Fruit fly (Drosophila melanogaster): ENCODE results near the gene CG7730.

The CG7730 gene

DNA sequence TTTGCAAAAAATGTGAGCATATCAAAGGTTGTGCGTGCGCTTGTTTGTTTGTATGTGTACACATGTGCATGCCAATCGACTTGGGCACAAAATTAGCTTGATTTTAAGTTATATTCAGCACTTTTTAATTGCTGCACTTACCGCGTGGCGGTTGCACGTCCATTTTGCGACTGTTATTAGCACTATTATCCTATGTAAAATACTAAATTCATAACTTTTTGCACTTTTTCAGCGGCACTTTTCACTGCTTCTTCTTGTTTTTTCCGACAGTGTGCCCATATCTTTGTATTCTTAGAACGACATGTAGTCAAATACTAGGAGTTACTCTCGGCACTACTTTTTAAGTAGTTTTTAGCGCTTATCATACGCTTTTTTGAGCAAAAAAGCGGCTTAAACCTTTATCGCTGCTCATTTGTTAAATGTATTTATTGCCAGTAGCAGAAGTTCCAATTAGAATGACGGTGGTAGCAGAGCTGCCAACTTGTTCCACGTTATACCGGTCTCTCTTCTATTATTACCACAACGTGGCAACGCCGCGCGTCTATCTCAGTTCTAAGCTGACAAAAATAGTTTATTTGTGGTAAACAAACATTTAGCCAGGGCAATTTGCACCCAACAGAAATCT, 15.1 kb downstream of the CG7730 start, which contains the start of the genes scaf6 and Papst2 (continued):
- TF ChIP-seq Dp (GFP tag; optimal IDR thresholded peaks at IDR 0.05), result peak; percentile 36
- TF ChIP-seq CG14860 (GFP tag; IDR thresholded peaks at IDR 0.05; ENCODE audit: partially characterized antibody), result 0 out of 3 replicates have a peak, but pooled peaks have one; percentile 32
- TF ChIP-seq gfzf (GFP tag; optimal IDR thresholded peaks at IDR 0.05), result peak; percentile 88
- TF ChIP-seq Trl (optimal IDR thresholded peaks at IDR 0.05), result peak in 1 of 2 experiments; percentile 38
- no peak for TF ChIP-seq Trl (GFP tag; optimal IDR thresholded peaks at IDR 0.05)
- 0 out of 2 replicates have a peak, but pooled peaks have one; percentile 20 for TF ChIP-seq gsb (GFP tag; IDR thresholded peaks at IDR 0.05)
- TF ChIP-seq wor (GFP tag; IDR thresholded peaks at IDR 0.05), result no peak
- peak; percentile 13 for TF ChIP-seq jumu (GFP tag; optimal IDR thresholded peaks at IDR 0.05)
- no peak for TF ChIP-seq CG31441 (GFP tag; IDR thresholded peaks at IDR 0.05)
- TF ChIP-seq CG18476 (GFP tag; optimal IDR thresholded peaks at IDR 0.05), result no peak
- TF ChIP-seq sc (optimal IDR thresholded peaks at IDR 0.05), result no peak
- TF ChIP-seq sc (GFP tag; optimal IDR thresholded peaks at IDR 0.05), result no peak
- TF ChIP-seq pzg (GFP tag; optimal IDR thresholded peaks at IDR 0.05), result peak; percentile 80
- TF ChIP-seq sens (GFP tag), result peak; percentile 74
- no peak for TF ChIP-seq salm (tag; optimal IDR thresholded peaks at IDR 0.05)
- TF ChIP-seq dm (GFP tag; optimal IDR thresholded peaks at IDR 0.05), result peak; percentile 75
- TF ChIP-seq vnd (GFP tag; IDR thresholded peaks at IDR 0.05; ENCODE audit: partially characterized antibody), result 0 out of 3 replicates have a peak, but pooled peaks have one; percentile 22
- TF ChIP-seq CG17385 (GFP tag; optimal IDR thresholded peaks at IDR 0.05), result peak; percentile 97
- TF ChIP-seq tll (GFP tag; optimal IDR thresholded peaks at IDR 0.05), result peak in 1 of 2 experiments; percentile 24
- TF ChIP-seq unc-4 (GFP tag; IDR thresholded peaks at IDR 0.05; ENCODE audit: partially characterized antibody), result 0 out of 2 replicates have a peak, but pooled peaks have one; percentile 25
- peak; percentile 55 for TF ChIP-seq CG15514 (GFP tag; optimal IDR thresholded peaks at IDR 0.05)
- TF ChIP-seq CG2199 (GFP tag; IDR thresholded peaks at IDR 0.05), result no peak
- no peak for TF ChIP-seq Adf1 (GFP tag; IDR thresholded peaks at IDR 0.05)
- peak; percentile 10 for TF ChIP-seq CG12104 (GFP tag; optimal IDR thresholded peaks at IDR 0.05)
- peak; percentile 39 for TF ChIP-seq Dref (GFP tag; IDR thresholded peaks at IDR 0.05)
- TF ChIP-seq CG17359 (tag; optimal IDR thresholded peaks at IDR 0.05), result no peak
- peak; percentile 83 for TF ChIP-seq stwl (tag; optimal IDR thresholded peaks at IDR 0.05)
- no peak for TF ChIP-seq so (GFP tag; IDR thresholded peaks at IDR 0.05)
- TF ChIP-seq CG2116 (GFP tag; optimal IDR thresholded peaks at IDR 0.05), result peak; percentile 40
- no peak for TF ChIP-seq BtbVII (GFP tag; optimal IDR thresholded peaks at IDR 0.05)
- TF ChIP-seq gcm (GFP tag; optimal IDR thresholded peaks at IDR 0.05), result peak; percentile 29
- no peak for TF ChIP-seq MTF-1 (GFP tag; optimal IDR thresholded peaks at IDR 0.05; ENCODE audit: borderline replicate concordance)
- TF ChIP-seq CG10267 (tag; optimal IDR thresholded peaks at IDR 0.05), result peak; percentile 59
- peak; percentile 78 for TF ChIP-seq Ets97D (GFP tag; optimal IDR thresholded peaks at IDR 0.05)
- TF ChIP-seq Oaz (GFP tag; IDR thresholded peaks at IDR 0.05), result no peak
- peak; percentile 66 for TF ChIP-seq cg (GFP tag; optimal IDR thresholded peaks at IDR 0.05)
- no peak for TF ChIP-seq gce (GFP tag; IDR thresholded peaks at IDR 0.05)
- TF ChIP-seq Hey (tag; optimal IDR thresholded peaks at IDR 0.05), result no peak
- TF ChIP-seq CG16813 (GFP tag; IDR thresholded peaks at IDR 0.05; ENCODE audit: partially characterized antibody), result peak; percentile 26; the same call in 1 of the 3 replicates
- no peak for TF ChIP-seq Oli (tag; optimal IDR thresholded peaks at IDR 0.05)
- no peak for TF ChIP-seq CG7963 (GFP tag; IDR thresholded peaks at IDR 0.05; ENCODE audit: partially characterized antibody)
- TF ChIP-seq CG12071 (GFP tag; optimal IDR thresholded peaks at IDR 0.05), result no peak
- peak; percentile 20 for TF ChIP-seq CG2120 (GFP tag; optimal IDR thresholded peaks at IDR 0.05)
- no peak for TF ChIP-seq dimm (GFP tag; IDR thresholded peaks at IDR 0.05)
- peak; percentile 23 for TF ChIP-seq CG4424 (GFP tag; optimal IDR thresholded peaks at IDR 0.05)
- TF ChIP-seq Dip3 (GFP tag; optimal IDR thresholded peaks at IDR 0.05), result no peak
- TF ChIP-seq CG18599 (GFP tag; optimal IDR thresholded peaks at IDR 0.05), result no peak
- TF ChIP-seq sug (tag; optimal IDR thresholded peaks at IDR 0.05), result peak; percentile 12
- no peak for TF ChIP-seq mam (GFP tag; optimal IDR thresholded peaks at IDR 0.05)
